Worm (Caenorhabditis elegans) whole organism, L3 larva: Measurements from ENCODE around the gene T25B2.2.

ENCODE experiments used
- ceh-28 ChIP-seq: fragments of 150-350 bp; optimal IDR thresholded peaks from 2 replicates; lab custom pipeline; 2014; ENCODE audit warnings: missing biosample characterization, missing genetic modification reagents, missing genetic modification characterization
- nhr-28 ChIP-seq: fragments of 150-350 bp; optimal IDR thresholded peaks from 2 replicates; lab custom pipeline; 2014; ENCODE audit warnings: missing biosample characterization, missing genetic modification characterization
- pha-4 ChIP-seq: fragments of 150-350 bp; optimal IDR thresholded peaks from 2 replicates; lab custom pipeline; 2014; ENCODE audit warnings: missing biosample characterization, missing genetic modification reagents, missing genetic modification characterization
- snpc-4 ChIP-seq: fragments of 150-350 bp; optimal IDR thresholded peaks from 2 replicates; lab custom pipeline; 2014; ENCODE audit warnings: missing biosample characterization, missing genetic modification characterization
- ztf-4 ChIP-seq: fragments of 150-350 bp; optimal IDR thresholded peaks from 2 replicates; lab custom pipeline; 2014; ENCODE audit warnings: missing biosample characterization, missing genetic modification characterization

DNA sequence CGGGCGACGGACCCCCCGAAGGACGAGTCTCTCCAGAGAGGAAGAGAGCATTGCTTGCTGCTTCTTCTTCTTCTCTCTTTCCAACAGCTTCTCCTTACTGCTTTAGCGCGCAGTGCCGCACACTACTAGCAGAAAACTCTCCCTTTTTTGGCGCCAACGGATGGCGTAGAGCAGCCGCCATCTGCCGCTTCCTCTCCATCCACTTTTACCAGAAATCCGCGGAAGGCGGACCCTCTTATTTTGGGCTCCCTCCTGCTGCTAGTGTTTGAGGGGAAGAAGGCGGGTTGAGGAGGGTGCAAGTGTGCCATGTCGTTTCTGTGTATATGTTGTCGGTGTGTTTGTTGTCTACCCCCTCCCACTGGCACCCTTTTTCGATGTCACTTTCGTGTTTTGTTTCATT is 35.0 kb upstream of the T25B2.2 start:
- TF ChIP-seq snpc-4 (tag; lab: Kevin White, UChicago) (no peak), ztf-4 (tag; lab: Kevin White, UChicago) (no peak), nhr-28 (tag; lab: Kevin White, UChicago) (no peak), ceh-28 (no peak), pha-4 (tag; lab: Kevin White, UChicago) (no peak)
